Fruit fly (Drosophila melanogaster) whole organism, embryonic: ENCODE measurements around the gene CG8851.

Source experiments
- C15 ChIP-seq: fragments of 200-800 bp; sonication (Bioruptor generic); IDR thresholded peaks from 3 replicates; pipeline ENCODE4 v1.3.6; 2022; ENCODE audit warnings: missing biosample characterization, missing genetic modification characterization
- CTCF ChIP-seq: fragments of 200-800 bp; sonication (Bioruptor generic); optimal IDR thresholded peaks from 2 replicates; lab custom pipeline; 2017; ENCODE audit warnings: missing biosample characterization, mild to moderate bottlenecking, missing genetic modification characterization, moderate library complexity
- Hr39 ChIP-seq: fragments of >200 bp; optimal IDR thresholded peaks from 2 replicates; lab custom pipeline; 2017

DNA sequence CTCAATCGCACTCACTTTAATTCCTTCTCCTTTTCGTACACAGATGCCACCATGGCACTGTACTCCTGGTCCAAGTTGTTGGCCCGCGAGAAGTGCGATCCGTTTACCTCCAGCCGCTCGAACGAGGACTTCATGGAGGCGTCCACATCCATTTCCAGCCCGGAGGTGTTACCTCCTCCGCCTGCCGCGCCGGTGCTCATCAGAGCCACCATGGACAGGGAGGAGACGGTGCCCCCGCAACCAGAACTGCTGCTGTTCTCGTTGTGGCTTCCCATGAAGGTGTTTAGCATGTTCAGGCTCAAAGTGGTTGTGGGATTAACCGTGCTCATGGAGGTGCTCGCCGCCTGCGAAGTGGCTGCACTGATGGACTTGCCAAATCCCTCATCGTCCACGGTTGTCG is 24.0 kb upstream of the CG8851 start:
- no peak for TF ChIP-seq Hr39 (lab: Kevin White, UChicago)
- TF ChIP-seq CTCF (GFP tag; lab: Kevin White, UChicago) = no peak
- TF ChIP-seq C15 (GFP tag; lab: Robert Waterston, UW) = no peak
